Worm (Caenorhabditis elegans): ENCODE data around the gene F13H10.1.

- no peak for TF ChIP-seq mdl-1 (tag; optimal IDR thresholded peaks at IDR 0.05)
- no peak for TF ChIP-seq unc-62 (GFP tag; optimal IDR thresholded peaks at IDR 0.05)
- no peak for TF ChIP-seq nhr-237 (tag; optimal IDR thresholded peaks at IDR 0.05)
- no peak for TF ChIP-seq aly-2 (tag; optimal IDR thresholded peaks at IDR 0.05)
- TF ChIP-seq ama-1 (optimal IDR thresholded peaks at IDR 0.05), result no peak
Observed at ce11 chrIV:11049806-11050205, 45.4 kb downstream of the F13H10.1 start, which contains the start of gene F36H1.3.

Data from whole organism, L2 larva.